Worm (Caenorhabditis elegans): ENCODE results near the gene hpo-10.
A peak's percentile ranks its signal among the peaks of the same experiment; 100 is the strongest.

- TF ChIP-seq nhr-25 (tag; optimal IDR thresholded peaks at IDR 0.05) (no peak), elt-1 (tag; optimal IDR thresholded peaks at IDR 0.05) (peak; percentile 62), snpc-4 (tag; optimal IDR thresholded peaks at IDR 0.05) (no peak), pha-4 (tag; optimal IDR thresholded peaks at IDR 0.05) (no peak), aly-2 (tag; optimal IDR thresholded peaks at IDR 0.05) (no peak), nhr-28 (tag; optimal IDR thresholded peaks at IDR 0.05) (no peak), ztf-11 (tag; optimal IDR thresholded peaks at IDR 0.05) (no peak), unc-62 (GFP tag; optimal IDR thresholded peaks at IDR 0.05) (no peak), lin-15B (tag; optimal IDR thresholded peaks at IDR 0.05) (no peak), nfya-1 (tag; optimal IDR thresholded peaks at IDR 0.05; ENCODE audit: insufficient read depth) (no peak), nhr-76 (tag; optimal IDR thresholded peaks at IDR 0.05) (no peak), lsy-12 (tag; optimal IDR thresholded peaks at IDR 0.05) (no peak)
Measured at ce11 chrIII:5840815-5841573, 38.3 kb upstream of the hpo-10 start.

Data from whole organism, L3 larva.